Worm (Caenorhabditis elegans) whole organism, early embryonic: ENCODE measurements around the gene C35B1.4.

ENCODE experiments used
- B0310.2 ChIP-seq: sonication (generic microtip); optimal IDR thresholded peaks from 2 replicates; lab custom pipeline; 2016; ENCODE audit warnings: mild to moderate bottlenecking, missing genetic modification characterization, missing compliant biosample characterization
- F13C5.2 ChIP-seq: sonication (generic microtip); optimal IDR thresholded peaks from 2 replicates; lab custom pipeline; 2017; ENCODE audit warnings: mild to moderate bottlenecking, missing genetic modification characterization, inconsistent platforms, missing compliant biosample characterization
- aly-1 ChIP-seq: sonication (generic microtip); optimal IDR thresholded peaks from 2 replicates; lab custom pipeline; 2016; ENCODE audit warnings: missing genetic modification characterization, missing compliant biosample characterization
- ama-1 ChIP-seq: fragments of 150-350 bp; optimal IDR thresholded peaks from 2 replicates; lab custom pipeline; 2014
- ceh-13 ChIP-seq: fragments of 200-800 bp; sonication (Bioruptor generic); optimal IDR thresholded peaks from 2 replicates; lab custom pipeline; 2018; ENCODE audit warnings: mild to moderate bottlenecking, missing genetic modification characterization, missing compliant biosample characterization
- ceh-36 ChIP-seq: sonication (generic microtip); optimal IDR thresholded peaks from 2 replicates; lab custom pipeline; 2016; ENCODE audit warnings: missing genetic modification characterization, inconsistent platforms, missing compliant biosample characterization
- ets-7 ChIP-seq: sonication (generic microtip); optimal IDR thresholded peaks from 2 replicates; lab custom pipeline; 2016; ENCODE audit warnings: missing genotype, missing genetic modification characterization, missing compliant biosample characterization
- flt-1 ChIP-seq: fragments of 200-800 bp; sonication (Bioruptor generic); IDR thresholded peaks from 2 replicates; pipeline ENCODE4 v1.3.6; 2022; ENCODE audit warnings: missing genetic modification characterization, missing compliant biosample characterization
- hmbx-1 ChIP-seq: sonication (generic microtip); optimal IDR thresholded peaks from 2 replicates; lab custom pipeline; 2016; ENCODE audit warnings: mild to moderate bottlenecking, missing genetic modification characterization, missing compliant biosample characterization
- hmg-4 ChIP-seq: fragments of 200-800 bp; sonication (Bioruptor generic); optimal IDR thresholded peaks from 2 replicates; lab custom pipeline; 2018; ENCODE audit warnings: mild to moderate bottlenecking, missing genetic modification characterization, missing compliant biosample characterization
- hnd-1 ChIP-seq: sonication (generic microtip); optimal IDR thresholded peaks from 2 replicates; lab custom pipeline; 2016; ENCODE audit warnings: missing genetic modification characterization, missing compliant biosample characterization
- pes-1 ChIP-seq: fragments of 200-800 bp; sonication (Bioruptor generic); IDR thresholded peaks from 2 replicates; pipeline ENCODE4 v1.3.6; 2022; ENCODE audit warnings: missing genetic modification reagents, missing genetic modification characterization, missing compliant biosample characterization
- scrt-1 ChIP-seq: fragments of 200-800 bp; sonication (Bioruptor generic); IDR thresholded peaks from 2 replicates; pipeline ENCODE4 v1.3.6; 2022; ENCODE audit warnings: missing genetic modification characterization, missing compliant biosample characterization
- sea-1 ChIP-seq: fragments of 200-800 bp; sonication (Bioruptor generic); conservative IDR thresholded peaks from 2 replicates; pipeline ENCODE4 v1.3.6; 2022; ENCODE audit warnings: missing genetic modification characterization, missing compliant biosample characterization
- tbx-11 ChIP-seq: fragments of 200-800 bp; sonication (Bioruptor generic); IDR thresholded peaks from 2 replicates; pipeline ENCODE4 v1.3.6; 2022; ENCODE audit warnings: missing genetic modification characterization, missing compliant biosample characterization
- tbx-37 ChIP-seq: fragments of 200-800 bp; sonication (Bioruptor generic); conservative IDR thresholded peaks from 2 replicates; pipeline ENCODE4 v1.3.6; 2022; ENCODE audit warnings: missing genetic modification reagents, missing genetic modification characterization, missing compliant biosample characterization
- tra-4 ChIP-seq: sonication (generic microtip); optimal IDR thresholded peaks from 2 replicates; lab custom pipeline; 2017; ENCODE audit warnings: missing genetic modification characterization, missing compliant biosample characterization

Gene C35B1.4

ce11 chrIV:4041006-4041405, 38.6 kb upstream of the C35B1.4 start:
- peak; percentile 29; the same call in 1 of the 2 replicates for TF ChIP-seq scrt-1
- no peak for TF ChIP-seq aly-1 (tag; lab: Kevin White, UChicago)
- no peak for TF ChIP-seq B0310.2 (tag; lab: Kevin White, UChicago)
- TF ChIP-seq hnd-1 (tag; lab: Kevin White, UChicago) = no peak
- no peak for TF ChIP-seq tbx-11
- no peak for TF ChIP-seq hmbx-1 (tag; lab: Kevin White, UChicago)
- no peak for TF ChIP-seq ets-7 (tag; lab: Kevin White, UChicago)

- peak; percentile 65; the same call in 1 of the 2 replicates for TF ChIP-seq tbx-37 (GFP tag; lab: Robert Waterston, UW)
- TF ChIP-seq flt-1 = no peak
Measured at ce11 chrIV:4042274-4042673, 37.3 kb upstream of the C35B1.4 start, which contains the start of gene cdc-73. Gene cdc-73 (plus strand): TSS chrIV:4042575.

ce11 chrIV:4047628-4048027, 32.0 kb upstream of the C35B1.4 start:
- TF ChIP-seq hmg-4 (GFP tag; lab: Kevin White, UChicago) (no peak), ceh-36 (tag; lab: Kevin White, UChicago) (no peak), pes-1 (no peak), tbx-11 (no peak), tra-4 (tag; lab: Kevin White, UChicago) (no peak), scrt-1 (no peak), ceh-13 (no peak), ets-7 (tag; lab: Kevin White, UChicago) (no peak), aly-1 (tag; lab: Kevin White, UChicago) (no peak), hnd-1 (tag; lab: Kevin White, UChicago) (no peak), tbx-37 (GFP tag; lab: Robert Waterston, UW) (no peak), B0310.2 (tag; lab: Kevin White, UChicago) (no peak)

ce11 chrIV:4049398-4049998, 30.1 kb upstream of the C35B1.4 start, which contains the start of gene pcn-1:
Gene pcn-1 (minus strand): TSS chrIV:4049448.
- TF ChIP-seq pes-1 (0 out of 2 replicates have a peak, but pooled peaks have one; percentile 14), aly-1 (tag; lab: Kevin White, UChicago) (no peak), F13C5.2 (tag; lab: Kevin White, UChicago) (peak; percentile 49), ceh-13 (no peak), hmg-4 (GFP tag; lab: Kevin White, UChicago) (peak; percentile 29)

DNA sequence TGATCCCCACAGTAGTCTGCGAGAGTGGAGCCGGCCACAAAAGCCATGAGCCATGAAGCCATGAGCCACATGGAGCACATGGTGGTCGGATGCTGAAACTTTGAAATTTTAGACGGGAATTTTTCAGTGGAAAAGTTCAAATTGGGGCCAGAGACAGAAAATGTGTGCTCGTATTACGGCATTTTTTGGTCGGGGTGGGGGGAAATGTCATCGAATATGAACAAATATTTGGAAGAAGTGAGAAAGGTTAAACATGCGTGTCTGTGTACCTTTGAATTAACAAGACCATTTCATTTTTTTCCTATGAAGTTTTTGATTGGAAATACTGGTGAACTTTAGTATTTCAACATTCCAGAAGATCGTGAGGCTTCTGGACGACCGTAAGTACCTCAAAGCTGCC, 28.1 kb upstream of the C35B1.4 start, which contains the start of gene wrt-5:
Gene wrt-5, minus strand, starts transcription at position 101 of the 400 bp plus-strand sequence.
- TF ChIP-seq tbx-37 (GFP tag; lab: Robert Waterston, UW) (no peak), F13C5.2 (tag; lab: Kevin White, UChicago) (no peak), hmg-4 (GFP tag; lab: Kevin White, UChicago) (no peak), ama-1 (lab: Kevin White, UChicago) (no peak), ets-7 (tag; lab: Kevin White, UChicago) (no peak), scrt-1 (no peak), pes-1 (no peak), aly-1 (tag; lab: Kevin White, UChicago) (no peak), hmbx-1 (tag; lab: Kevin White, UChicago) (no peak), sea-1 (GFP tag; lab: Robert Waterston, UW) (no peak), tra-4 (tag; lab: Kevin White, UChicago) (no peak), hnd-1 (tag; lab: Kevin White, UChicago) (no peak), ceh-36 (tag; lab: Kevin White, UChicago) (no peak), B0310.2 (tag; lab: Kevin White, UChicago) (no peak), flt-1 (no peak), tbx-11 (no peak)

- TF ChIP-seq B0310.2 (tag; lab: Kevin White, UChicago) = no peak
- no peak for TF ChIP-seq hmg-4 (GFP tag; lab: Kevin White, UChicago)
- TF ChIP-seq flt-1 = no peak
- no peak for TF ChIP-seq aly-1 (tag; lab: Kevin White, UChicago)
- TF ChIP-seq F13C5.2 (tag; lab: Kevin White, UChicago) = no peak
- TF ChIP-seq hmbx-1 (tag; lab: Kevin White, UChicago) = no peak
- TF ChIP-seq tbx-37 (GFP tag; lab: Robert Waterston, UW) = no peak
- TF ChIP-seq hnd-1 (tag; lab: Kevin White, UChicago) = no peak
- TF ChIP-seq ceh-13 = no peak
Measured at ce11 chrIV:4052274-4052673, 27.3 kb upstream of the C35B1.4 start.

ce11 chrIV:4053405-4053804, 26.2 kb upstream of the C35B1.4 start:
- TF ChIP-seq aly-1 (tag; lab: Kevin White, UChicago) (no peak), sea-1 (GFP tag; lab: Robert Waterston, UW) (no peak), hmg-4 (GFP tag; lab: Kevin White, UChicago) (no peak), tra-4 (tag; lab: Kevin White, UChicago) (no peak), ceh-36 (tag; lab: Kevin White, UChicago) (no peak)

DNA sequence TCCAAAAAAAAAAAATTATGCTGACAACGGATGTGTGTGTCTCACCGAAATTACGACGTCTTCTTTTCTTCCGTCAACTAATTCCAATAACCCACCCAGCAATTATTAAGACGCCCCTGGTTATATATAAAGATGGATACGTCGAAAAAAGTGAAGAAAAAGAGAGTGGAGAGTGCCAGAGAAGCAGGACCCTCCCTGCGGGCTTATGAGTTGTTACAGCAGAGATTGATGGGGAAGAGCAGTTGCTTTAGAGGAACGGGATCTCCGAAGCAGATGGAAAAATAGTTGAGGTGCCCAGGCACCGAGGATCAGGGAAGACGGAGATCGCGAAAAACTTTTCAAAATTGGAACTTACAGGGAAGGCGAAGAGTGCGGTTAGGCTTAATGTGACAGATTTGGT, 24.3 kb upstream of the C35B1.4 start:
- TF ChIP-seq ceh-36 (tag; lab: Kevin White, UChicago) (no peak), tbx-11 (no peak), hmg-4 (GFP tag; lab: Kevin White, UChicago) (no peak), aly-1 (tag; lab: Kevin White, UChicago) (no peak), pes-1 (no peak), hmbx-1 (tag; lab: Kevin White, UChicago) (no peak), scrt-1 (no peak), flt-1 (no peak), F13C5.2 (tag; lab: Kevin White, UChicago) (no peak), B0310.2 (tag; lab: Kevin White, UChicago) (no peak), tbx-37 (GFP tag; lab: Robert Waterston, UW) (no peak), tra-4 (tag; lab: Kevin White, UChicago) (no peak), ceh-13 (no peak), sea-1 (GFP tag; lab: Robert Waterston, UW) (no peak), ama-1 (lab: Kevin White, UChicago) (no peak), ets-7 (tag; lab: Kevin White, UChicago) (no peak), hnd-1 (tag; lab: Kevin White, UChicago) (no peak)
